Fruit fly (Drosophila melanogaster) whole organism, wandering third instar larva: ENCODE data around the gene ScsbetaA.
A peak's percentile ranks its signal among the peaks of the same experiment; 100 is the strongest.

Experiments used
- Abd-B ChIP-seq: fragments of >200 bp; optimal IDR thresholded peaks from 2 replicates; lab custom pipeline; 2017; ENCODE audit warnings: missing biosample characterization, missing genetic modification characterization
- CG32264 ChIP-seq: fragments of 200-800 bp; sonication (Bioruptor generic); optimal IDR thresholded peaks from 2 replicates; lab custom pipeline; 2016; ENCODE audit warnings: missing biosample characterization, missing genetic modification characterization
- CG9705 ChIP-seq: fragments of 200-800 bp; sonication (Bioruptor generic); optimal IDR thresholded peaks from 2 replicates; lab custom pipeline; 2018; ENCODE audit warnings: missing biosample characterization, mild to moderate bottlenecking, missing genetic modification characterization
- CrebA ChIP-seq: fragments of 200-800 bp; sonication (Bioruptor generic); optimal IDR thresholded peaks from 2 replicates; lab custom pipeline; 2016; ENCODE audit warnings: missing biosample characterization, mild to moderate bottlenecking, missing genetic modification characterization, borderline replicate concordance
- Dfd ChIP-seq: fragments of >200 bp; optimal IDR thresholded peaks from 2 replicates; lab custom pipeline; 2017; ENCODE audit warnings: missing biosample characterization, missing genetic modification characterization
- Dif ChIP-seq: fragments of 200-275, 200-300 bp; sonication (Bioruptor generic); optimal IDR thresholded peaks from 2 replicates; lab custom pipeline; 2018; ENCODE audit warnings: missing biosample characterization, missing genetic modification characterization; ENCODE audit not compliant: partially characterized antibody
- GATAd ChIP-seq: sonication (Bioruptor generic); optimal IDR thresholded peaks from 2 replicates; lab custom pipeline; 2016; ENCODE audit warnings: missing biosample characterization, missing genetic modification characterization
- HLH106 ChIP-seq: fragments of 200-800 bp; optimal IDR thresholded peaks from 3 replicates; lab custom pipeline; 2019; ENCODE audit warnings: missing biosample characterization, mild to moderate bottlenecking, missing genetic modification characterization, moderate library complexity
- Hnf4 ChIP-seq: fragments of 200-800 bp; sonication (Bioruptor generic); optimal IDR thresholded peaks from 2 replicates; lab custom pipeline; 2016; ENCODE audit warnings: missing biosample characterization, mild to moderate bottlenecking, missing genetic modification characterization
- Hr78 ChIP-seq: fragments of >200 bp; optimal IDR thresholded peaks from 2 replicates; lab custom pipeline; 2017; ENCODE audit warnings: missing biosample characterization, missing genetic modification characterization
- Hr83 ChIP-seq: fragments of 200-300 bp; sonication (Bioruptor generic); optimal IDR thresholded peaks from 2 replicates; lab custom pipeline; 2016; ENCODE audit warnings: missing biosample characterization, mild to moderate bottlenecking, missing genetic modification characterization, moderate library complexity; ENCODE audit not compliant: poor library complexity, severe bottlenecking
- Jra ChIP-seq: sonication (Bioruptor generic); optimal IDR thresholded peaks from 2 replicates; lab custom pipeline; 2016; ENCODE audit warnings: missing biosample characterization, missing genetic modification characterization
- Mio ChIP-seq: sonication (Bioruptor generic); optimal IDR thresholded peaks from 2 replicates; lab custom pipeline; 2016; ENCODE audit warnings: missing biosample characterization, missing genetic modification characterization
- Myc ChIP-seq: fragments of >200 bp; optimal IDR thresholded peaks from 2 replicates; lab custom pipeline; 2017
- N ChIP-seq: fragments of >200 bp; optimal IDR thresholded peaks from 2 replicates; lab custom pipeline; 2018; ENCODE audit warnings: missing biosample characterization, missing external identifiers, missing genetic modification characterization
- OdsH ChIP-seq: fragments of 200-800 bp; sonication (Bioruptor generic); optimal IDR thresholded peaks from 2 replicates; lab custom pipeline; 2016; ENCODE audit warnings: missing biosample characterization, mild to moderate bottlenecking, missing genetic modification characterization
- Rel ChIP-seq, 2 experiments: fragments of 200-800 bp; sonication (Bioruptor generic) in 1 of 2; optimal IDR thresholded peaks; 2 replicates in 1 of 2; 3 replicates in 1 of 2; lab custom pipeline; 2016 to 2019; ENCODE audit warnings: mild to moderate bottlenecking in 2 of 2, missing biosample characterization in 2 of 2, missing genetic modification characterization in 2 of 2, moderate library complexity in 1 of 2
- Sp1 ChIP-seq: fragments of 200-800 bp; sonication (Bioruptor generic); optimal IDR thresholded peaks from 3 replicates; lab custom pipeline; 2019; ENCODE audit warnings: missing biosample characterization, mild to moderate bottlenecking, missing genetic modification characterization, moderate library complexity
- Vsx2 ChIP-seq: fragments of 200-300, 225-300 bp; sonication (Bioruptor generic); optimal IDR thresholded peaks from 2 replicates; lab custom pipeline; 2018; ENCODE audit warnings: missing biosample characterization, missing genetic modification characterization; ENCODE audit not compliant: partially characterized antibody
- br ChIP-seq: fragments of 200-800 bp; sonication (Bioruptor generic); optimal IDR thresholded peaks from 2 replicates; lab custom pipeline; 2016; ENCODE audit warnings: missing biosample characterization, missing genetic modification characterization
- brk ChIP-seq: fragments of 200-800 bp; sonication (Bioruptor generic); optimal IDR thresholded peaks from 2 replicates; lab custom pipeline; 2016; ENCODE audit warnings: missing biosample characterization, mild to moderate bottlenecking, missing genetic modification characterization
- dl ChIP-seq, 2 experiments: fragments of 175-275, 200-275 bp in 1 of 2; fragments of 200-275 bp in 1 of 2; sonication (Bioruptor generic); optimal IDR thresholded peaks; lab custom pipeline; 2018; ENCODE audit warnings: mild to moderate bottlenecking in 2 of 2, missing biosample characterization in 2 of 2, missing genetic modification characterization in 2 of 2, moderate library complexity in 2 of 2; ENCODE audit not compliant: partially characterized antibody in 2 of 2, insufficient read depth in 1 of 2
- dmrt93B ChIP-seq: fragments of 200-800 bp; sonication (Bioruptor generic); optimal IDR thresholded peaks from 2 replicates; lab custom pipeline; 2018; ENCODE audit warnings: missing biosample characterization, mild to moderate bottlenecking, missing genetic modification characterization
- dsf ChIP-seq: sonication (Bioruptor generic); optimal IDR thresholded peaks from 2 replicates; lab custom pipeline; 2016; ENCODE audit warnings: missing biosample characterization, missing genetic modification characterization, borderline replicate concordance
- ey ChIP-seq: fragments of 200-800 bp; sonication (Bioruptor generic); optimal IDR thresholded peaks from 2 replicates; lab custom pipeline; 2016; ENCODE audit warnings: missing biosample characterization, missing genetic modification characterization
- foxo ChIP-seq, 2 experiments: fragments of 200-800 bp; sonication (Bioruptor generic); optimal IDR thresholded peaks; 2 replicates in 1 of 2; 3 replicates in 1 of 2; lab custom pipeline; 2016 to 2017; ENCODE audit warnings: missing biosample characterization in 2 of 2, missing genetic modification characterization in 2 of 2
- fru ChIP-seq: fragments of 200-800 bp; sonication (Bioruptor generic); optimal IDR thresholded peaks from 3 replicates; lab custom pipeline; 2016; ENCODE audit warnings: missing biosample characterization, mild to moderate bottlenecking, missing genetic modification characterization
- h ChIP-seq: fragments of 200-800 bp; sonication (Bioruptor generic); optimal IDR thresholded peaks from 3 replicates; lab custom pipeline; 2016; ENCODE audit warnings: missing biosample characterization, mild to moderate bottlenecking, missing genetic modification characterization
- jim ChIP-seq: fragments of 175-275, 200-325 bp; sonication (Bioruptor generic); optimal IDR thresholded peaks from 2 replicates; lab custom pipeline; 2016; ENCODE audit warnings: missing biosample characterization, mild to moderate bottlenecking, missing genetic modification characterization
- lola ChIP-seq: fragments of >200 bp; optimal IDR thresholded peaks from 2 replicates; lab custom pipeline; 2017; ENCODE audit warnings: missing biosample characterization, missing genetic modification characterization
- pan ChIP-seq: fragments of >200 bp; optimal IDR thresholded peaks from 2 replicates; lab custom pipeline; 2017
- psq ChIP-seq: fragments of 200-800 bp; sonication (Bioruptor generic); optimal IDR thresholded peaks from 3 replicates; lab custom pipeline; 2017; ENCODE audit warnings: missing biosample characterization, mild to moderate bottlenecking, missing genetic modification characterization, moderate library complexity
- rgr ChIP-seq: fragments of 200-800 bp; sonication (Bioruptor generic); optimal IDR thresholded peaks from 3 replicates; lab custom pipeline; 2016; ENCODE audit warnings: missing biosample characterization, mild to moderate bottlenecking, missing genetic modification characterization
- sage ChIP-seq: fragments of 200-800 bp; sonication (Bioruptor generic); optimal IDR thresholded peaks from 2 replicates; lab custom pipeline; 2016; ENCODE audit warnings: missing biosample characterization, mild to moderate bottlenecking, missing genetic modification characterization
- sv ChIP-seq: fragments of 200-800 bp; sonication (Bioruptor generic); optimal IDR thresholded peaks from 3 replicates; lab custom pipeline; 2016; ENCODE audit warnings: missing biosample characterization, missing genetic modification characterization
- tai ChIP-seq: sonication (Bioruptor generic); optimal IDR thresholded peaks from 2 replicates; lab custom pipeline; 2016; ENCODE audit warnings: missing biosample characterization, missing genetic modification characterization
- usp ChIP-seq: fragments of >200 bp; optimal IDR thresholded peaks from 2 replicates; lab custom pipeline; 2017; ENCODE audit warnings: missing biosample characterization, missing genetic modification characterization
- woc ChIP-seq: sonication (Bioruptor generic); optimal IDR thresholded peaks from 2 replicates; lab custom pipeline; 2016; ENCODE audit warnings: missing biosample characterization, mild to moderate bottlenecking, missing genetic modification characterization

ScsbetaA gene

dm6 chr3R:8927817-8928625 is 10.5 kb upstream of the ScsbetaA start:
- TF ChIP-seq CrebA (GFP tag; lab: Kevin White, UChicago) (no peak), Dfd (GFP tag; lab: Kevin White, UChicago) (no peak), sage (GFP tag; lab: Kevin White, UChicago) (peak; percentile 77), Mio (GFP tag; lab: Kevin White, UChicago) (peak; percentile 36), h (GFP tag; lab: Kevin White, UChicago) (peak; percentile 84), Dif (GFP tag; lab: Kevin White, UChicago) (no peak), dmrt93B (peak; percentile 75), psq (GFP tag; lab: Kevin White, UChicago) (peak; percentile 69), dsf (GFP tag; lab: Kevin White, UChicago) (no peak), dl (GFP tag; optimal IDR thresholded peaks at IDR 0.05; lab: Kevin White, UChicago; ENCODE audit: insufficient read depth in 1 of 2, partially characterized antibody in 2 of 2) (no peak), foxo (GFP tag; optimal IDR thresholded peaks at IDR 0.05; lab: Kevin White, UChicago) (peak in 1 of 2 experiments; percentile 83), pan (lab: Kevin White, UChicago) (peak; percentile 40), br (GFP tag; lab: Kevin White, UChicago) (peak; percentile 75), Sp1 (GFP tag; lab: Kevin White, UChicago) (peak; percentile 70), fru (GFP tag; lab: Kevin White, UChicago) (peak; percentile 87), N (GFP tag; lab: Kevin White, UChicago) (no peak), jim (GFP tag; lab: Kevin White, UChicago) (no peak), woc (GFP tag; lab: Kevin White, UChicago) (peak; percentile 83), tai (GFP tag; lab: Kevin White, UChicago) (peak; percentile 48), sv (GFP tag; lab: Kevin White, UChicago) (peak; percentile 48), CG32264 (GFP tag; lab: Kevin White, UChicago) (peak; percentile 57), ey (GFP tag; lab: Kevin White, UChicago) (peak; percentile 87), CG9705 (GFP tag; lab: Kevin White, UChicago) (peak; percentile 63), HLH106 (peak; percentile 87), brk (peak; percentile 47), GATAd (GFP tag; lab: Kevin White, UChicago) (no peak), Hr78 (GFP tag; lab: Kevin White, UChicago) (no peak), Rel (GFP tag; optimal IDR thresholded peaks at IDR 0.05; lab: Kevin White, UChicago) (no peak), Rel (tag; optimal IDR thresholded peaks at IDR 0.05; lab: Kevin White, UChicago) (no peak), Abd-B (no peak), Hr83 (GFP tag; lab: Kevin White, UChicago) (peak; percentile 34), OdsH (GFP tag; lab: Kevin White, UChicago) (peak; percentile 78), rgr (peak; percentile 84), lola (GFP tag; lab: Kevin White, UChicago) (no peak), Hnf4 (GFP tag; lab: Kevin White, UChicago) (peak; percentile 47), Vsx2 (GFP tag; lab: Kevin White, UChicago) (no peak), usp (no peak), Jra (peak; percentile 31), Myc (lab: Kevin White, UChicago) (no peak)

dm6 chr3R:8929703-8930102 is 8.8 kb upstream of the ScsbetaA start:
- TF ChIP-seq Vsx2 (GFP tag; lab: Kevin White, UChicago) (no peak), lola (GFP tag; lab: Kevin White, UChicago) (no peak), pan (lab: Kevin White, UChicago) (no peak), br (GFP tag; lab: Kevin White, UChicago) (no peak), CG32264 (GFP tag; lab: Kevin White, UChicago) (no peak), dl (GFP tag; optimal IDR thresholded peaks at IDR 0.05; lab: Kevin White, UChicago; ENCODE audit: insufficient read depth in 1 of 2, partially characterized antibody in 2 of 2) (no peak), h (GFP tag; lab: Kevin White, UChicago) (no peak), HLH106 (no peak), woc (GFP tag; lab: Kevin White, UChicago) (no peak), jim (GFP tag; lab: Kevin White, UChicago) (no peak), ey (GFP tag; lab: Kevin White, UChicago) (no peak), Hr78 (GFP tag; lab: Kevin White, UChicago) (no peak), CrebA (GFP tag; lab: Kevin White, UChicago) (no peak), N (GFP tag; lab: Kevin White, UChicago) (no peak), Mio (GFP tag; lab: Kevin White, UChicago) (no peak), sv (GFP tag; lab: Kevin White, UChicago) (no peak), Dif (GFP tag; lab: Kevin White, UChicago) (no peak)
